Fruit fly (Drosophila melanogaster): ENCODE measurements around the gene CG4271.

CG4271 gene

DNA sequence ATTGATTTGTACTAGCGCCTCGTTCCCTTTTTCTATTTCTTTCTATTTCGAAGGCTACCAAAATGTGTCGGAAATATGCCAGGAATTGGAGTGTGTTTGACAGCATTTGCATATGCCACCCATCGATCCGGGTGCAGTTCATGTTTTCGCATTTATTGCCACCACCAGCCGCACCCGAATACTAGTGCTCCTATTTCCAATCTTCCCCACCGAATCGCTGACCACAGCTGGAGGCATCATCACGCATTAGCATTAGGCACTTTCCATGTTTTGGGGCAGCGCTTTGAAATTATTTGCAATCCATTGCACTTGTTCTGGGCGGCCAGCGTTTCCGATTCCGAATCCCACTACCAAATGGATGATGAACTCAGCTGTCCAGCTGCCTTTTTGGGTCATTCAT, 2.8 kb downstream of the CG4271 start, which contains the start of gene CG42658:
CG42658 (minus strand) TSS at position 101 of the 400 bp plus-strand sequence.
- no peak for TF ChIP-seq CG8478 (optimal IDR thresholded peaks at IDR 0.05)
- TF ChIP-seq CTCF (optimal IDR thresholded peaks at IDR 0.05): no peak

dm6 chr2L:2289316-2289715, 4.4 kb downstream of the CG4271 start, which contains the start of gene CG17237:
TSS of gene CG17237 (minus strand) at chr2L:2289416.
- TF ChIP-seq CG8478 (optimal IDR thresholded peaks at IDR 0.05): no peak
- TF ChIP-seq CTCF (optimal IDR thresholded peaks at IDR 0.05): no peak

DNA sequence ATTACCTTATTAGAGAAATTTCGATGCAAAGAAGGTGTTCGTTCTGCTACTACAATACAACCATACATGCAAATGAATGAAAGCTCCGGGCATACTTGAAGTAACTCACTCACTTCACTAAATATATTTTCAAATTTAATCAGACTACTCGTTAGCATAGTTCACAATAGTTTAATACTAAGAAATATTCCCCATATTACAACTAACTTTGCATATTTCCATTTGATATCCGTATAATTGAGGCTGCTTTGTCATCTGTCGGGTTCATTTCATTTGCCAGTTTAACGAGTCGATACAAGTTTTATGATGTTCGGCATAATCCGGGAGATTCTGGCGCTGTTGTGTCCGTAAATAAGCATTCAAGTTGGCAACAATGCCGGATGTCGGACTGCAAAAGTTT, 5.7 kb downstream of the CG4271 start, which contains the start of gene robl22E:
robl22E (minus strand) TSS at position 101 of the 400 bp plus-strand sequence.
- TF ChIP-seq CG8478 (optimal IDR thresholded peaks at IDR 0.05): no peak
- TF ChIP-seq CTCF (optimal IDR thresholded peaks at IDR 0.05): no peak

- TF ChIP-seq CG8478 (optimal IDR thresholded peaks at IDR 0.05): no peak
- no peak for TF ChIP-seq CTCF (optimal IDR thresholded peaks at IDR 0.05)
Measured at dm6 chr2L:2299803-2300202, 14.8 kb downstream of the CG4271 start, which contains the start of gene CG31949. TSS of gene CG31949 (plus strand) at chr2L:2300103.

- TF ChIP-seq CG8478 (optimal IDR thresholded peaks at IDR 0.05) (no peak), CTCF (optimal IDR thresholded peaks at IDR 0.05) (no peak)
Measured at dm6 chr2L:2307648-2308047, 22.7 kb downstream of the CG4271 start, which contains the start of gene CG16995. TSS of gene CG16995 (plus strand) at chr2L:2307948.

DNA sequence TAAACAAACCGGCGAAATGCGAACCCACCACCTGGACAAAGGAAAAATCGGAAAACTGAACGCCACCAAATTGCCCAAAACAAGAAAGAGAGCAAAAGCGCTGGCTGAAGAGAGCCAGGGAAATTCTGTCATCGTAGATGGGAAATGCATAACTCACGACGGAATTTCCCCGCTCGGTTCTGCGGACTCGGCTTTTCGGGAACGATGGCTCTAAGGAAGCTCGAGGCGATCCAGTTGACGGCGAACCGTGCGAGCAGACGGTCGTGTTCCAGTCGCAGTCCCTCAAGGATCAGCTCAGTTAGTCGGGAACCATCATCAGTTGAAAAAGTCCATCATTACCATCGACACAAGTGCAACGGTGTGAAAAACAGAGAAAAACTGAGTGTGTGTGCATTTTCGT, 26.5 kb downstream of the CG4271 start, which contains the start of gene eys:
eys (plus strand) TSS at position 232 of the 400 bp plus-strand sequence.
- TF ChIP-seq CG8478 (optimal IDR thresholded peaks at IDR 0.05): no peak
- TF ChIP-seq CTCF (optimal IDR thresholded peaks at IDR 0.05): no peak

- TF ChIP-seq CTCF (optimal IDR thresholded peaks at IDR 0.05) (no peak), CG8478 (optimal IDR thresholded peaks at IDR 0.05) (no peak)
Measured at dm6 chr2L:2314165-2314564, 29.2 kb downstream of the CG4271 start.

Data from S2 (cell line).